Fruit fly (Drosophila melanogaster) Kc167 (cell line): ENCODE measurements around the gene Aps.

ENCODE experiments used
- Myc ChIP-seq: fragments of >200 bp; optimal IDR thresholded peaks from 2 replicates; lab custom pipeline; 2017; ENCODE audit warnings: missing external identifiers
- Sin3A ChIP-seq: fragments of >200 bp; optimal IDR thresholded peaks from 2 replicates; lab custom pipeline; 2018; ENCODE audit warnings: missing external identifiers
- h ChIP-seq: fragments of >200 bp; optimal IDR thresholded peaks from 3 replicates; lab custom pipeline; 2018; ENCODE audit warnings: missing external identifiers
- insv ChIP-seq: fragments of >200 bp; optimal IDR thresholded peaks from 3 replicates; lab custom pipeline; 2018; ENCODE audit warnings: missing external identifiers
- psq ChIP-seq: fragments of >200 bp; optimal IDR thresholded peaks from 2 replicates; lab custom pipeline; 2017; ENCODE audit warnings: missing external identifiers
- ttk ChIP-seq: sonication (Bioruptor generic); optimal IDR thresholded peaks from 2 replicates; lab custom pipeline; 2017; ENCODE audit warnings: missing external identifiers

Aps gene

DNA sequence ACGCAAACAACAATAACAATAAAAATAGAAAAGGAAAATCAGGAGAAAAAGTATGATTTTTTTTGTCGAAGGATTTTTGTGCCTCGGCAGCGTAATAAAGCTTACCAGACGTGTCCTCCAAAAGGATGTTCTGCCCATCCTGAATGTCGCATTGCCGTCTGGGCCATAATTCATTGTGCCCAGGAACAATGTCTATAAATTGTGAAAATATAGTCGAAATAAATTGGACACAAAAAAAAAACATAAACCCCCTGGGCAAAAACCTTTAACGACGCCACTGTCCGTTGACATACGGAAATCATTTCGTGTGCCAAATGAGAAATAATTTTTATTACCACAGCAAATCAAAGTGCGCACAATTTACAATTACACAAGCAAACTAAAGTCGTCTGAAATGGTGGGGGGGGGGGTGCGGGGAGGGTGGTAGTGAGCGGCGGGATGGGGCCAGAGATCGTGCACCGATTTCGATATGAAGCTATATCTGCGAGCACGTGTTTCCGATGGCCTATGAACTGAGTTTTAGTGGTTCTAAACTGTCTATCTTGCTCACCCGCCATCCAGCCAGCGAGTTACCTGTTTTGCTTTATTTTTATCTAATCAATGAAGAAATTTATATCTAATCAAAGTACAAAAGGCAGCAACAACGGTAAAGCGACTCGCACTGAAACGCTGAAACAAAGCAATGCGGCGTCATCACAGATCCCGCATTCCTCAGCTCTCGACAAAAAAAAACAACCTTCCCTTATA, 32.1 kb downstream of the Aps start:
- TF ChIP-seq h (lab: Kevin White, UChicago) (no peak), insv (lab: Kevin White, UChicago) (no peak), psq (no peak), ttk (lab: Kevin White, UChicago) (no peak), Myc (lab: Kevin White, UChicago) (no peak), Sin3A (lab: Kevin White, UChicago) (no peak)

DNA sequence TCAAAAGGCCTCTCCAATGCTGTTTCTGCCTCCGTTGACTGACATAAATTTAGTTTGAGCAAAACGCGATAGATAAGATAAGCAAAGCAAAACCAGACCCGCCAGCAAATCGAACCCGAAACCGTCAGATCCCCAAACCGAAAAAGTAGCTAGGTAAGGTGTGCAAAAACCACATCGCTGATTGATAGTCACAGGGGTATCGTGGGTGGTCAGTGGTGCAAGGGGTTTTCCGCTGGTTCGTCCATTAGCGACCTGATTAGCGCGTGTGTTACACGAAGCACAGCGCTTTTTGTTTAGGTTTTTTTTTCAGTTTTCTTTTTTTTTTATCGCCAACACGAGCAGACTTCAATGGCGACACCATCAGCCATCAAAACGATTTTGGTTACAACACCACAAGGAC, 35.0 kb downstream of the Aps start:
- TF ChIP-seq ttk (lab: Kevin White, UChicago) (no peak), Myc (lab: Kevin White, UChicago) (no peak), h (lab: Kevin White, UChicago) (no peak), insv (lab: Kevin White, UChicago) (no peak), Sin3A (lab: Kevin White, UChicago) (no peak), psq (no peak)

DNA sequence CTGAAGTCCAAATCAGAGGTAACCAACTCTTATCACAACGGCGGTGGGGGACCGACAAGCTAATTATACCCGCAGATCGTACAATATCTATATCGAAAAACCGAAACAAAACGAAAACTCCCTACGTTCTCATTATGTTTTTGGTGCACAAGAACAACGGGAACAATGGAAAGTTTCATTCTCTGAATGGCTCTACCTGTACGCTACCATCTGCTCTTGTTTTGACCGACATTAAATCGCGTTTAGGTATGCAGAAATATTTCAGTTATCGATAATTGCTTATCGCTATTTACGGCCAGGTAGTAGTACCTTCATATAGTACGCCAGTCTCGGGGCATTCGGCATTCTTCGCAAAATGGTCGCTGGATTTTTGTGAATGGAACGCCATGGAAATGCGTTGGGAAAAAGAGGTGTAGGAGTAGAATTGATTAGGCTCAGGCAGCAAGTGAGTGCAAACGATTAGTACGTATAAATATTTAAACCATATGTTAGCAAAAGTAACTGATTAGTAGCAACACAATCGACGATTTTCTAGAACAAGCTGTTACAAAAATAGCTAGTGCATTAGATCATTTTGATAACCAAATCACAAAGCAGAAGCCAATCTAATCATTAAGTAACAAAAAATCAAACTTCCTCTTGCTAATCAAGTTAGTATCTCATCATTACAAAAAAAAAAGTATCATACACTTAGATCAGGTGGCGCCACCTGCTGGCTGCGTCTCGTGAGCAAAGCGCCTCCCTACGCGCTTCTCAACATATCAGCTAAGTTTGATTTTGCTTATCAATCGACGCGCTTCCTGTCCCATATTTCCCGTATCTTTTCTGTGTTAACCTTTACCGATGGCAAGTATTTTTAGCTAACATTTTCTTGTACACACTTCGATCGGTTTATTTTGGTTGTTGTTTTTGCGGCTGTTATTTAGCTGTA, 36.1 kb downstream of the Aps start:
- TF ChIP-seq h (lab: Kevin White, UChicago): no peak
- TF ChIP-seq psq: no peak
- no peak for TF ChIP-seq ttk (lab: Kevin White, UChicago)
- TF ChIP-seq Sin3A (lab: Kevin White, UChicago): no peak
- no peak for TF ChIP-seq Myc (lab: Kevin White, UChicago)
- TF ChIP-seq insv (lab: Kevin White, UChicago): no peak

DNA sequence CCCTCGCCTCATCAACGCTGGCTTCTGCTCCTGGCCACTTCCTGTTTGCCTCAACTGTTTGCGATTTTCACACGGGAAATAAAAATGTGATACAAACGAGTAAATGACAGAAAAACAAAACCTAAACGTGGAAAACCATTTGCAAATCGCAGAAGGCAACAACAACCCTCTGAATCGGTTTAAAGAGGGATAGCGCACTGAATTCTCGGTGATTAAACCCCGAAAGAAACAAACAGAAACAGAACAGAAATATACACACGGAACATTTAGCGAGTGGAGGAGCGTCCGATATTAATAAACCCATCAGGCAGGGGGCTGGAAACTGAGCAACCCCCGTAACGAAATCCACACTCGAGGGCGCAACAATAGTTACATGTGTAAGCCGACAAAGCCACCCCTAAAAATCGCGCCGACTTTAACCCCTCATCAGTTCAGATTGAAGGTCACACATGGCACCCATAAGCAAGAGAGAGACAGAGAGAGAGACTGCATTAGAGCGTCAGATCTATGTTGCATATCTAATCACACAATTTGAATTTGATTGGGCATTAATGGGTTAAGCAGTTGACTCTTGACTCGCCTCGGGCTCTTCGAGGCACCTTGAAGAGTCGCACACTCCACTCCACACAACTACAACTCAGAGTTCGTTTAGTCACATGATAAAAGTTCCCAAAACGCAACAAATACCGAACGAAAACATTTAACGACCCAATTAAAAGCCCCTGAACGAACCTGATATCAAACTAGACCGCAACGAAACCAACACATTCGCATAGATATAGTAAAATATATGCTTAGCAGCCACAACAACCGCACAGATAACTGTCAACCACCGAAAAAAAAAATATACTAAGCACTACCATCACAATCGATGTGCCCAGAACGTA, 37.0 kb downstream of the Aps start:
- TF ChIP-seq h (lab: Kevin White, UChicago) (no peak), psq (no peak), ttk (lab: Kevin White, UChicago) (no peak), Sin3A (lab: Kevin White, UChicago) (no peak), insv (lab: Kevin White, UChicago) (no peak)

DNA sequence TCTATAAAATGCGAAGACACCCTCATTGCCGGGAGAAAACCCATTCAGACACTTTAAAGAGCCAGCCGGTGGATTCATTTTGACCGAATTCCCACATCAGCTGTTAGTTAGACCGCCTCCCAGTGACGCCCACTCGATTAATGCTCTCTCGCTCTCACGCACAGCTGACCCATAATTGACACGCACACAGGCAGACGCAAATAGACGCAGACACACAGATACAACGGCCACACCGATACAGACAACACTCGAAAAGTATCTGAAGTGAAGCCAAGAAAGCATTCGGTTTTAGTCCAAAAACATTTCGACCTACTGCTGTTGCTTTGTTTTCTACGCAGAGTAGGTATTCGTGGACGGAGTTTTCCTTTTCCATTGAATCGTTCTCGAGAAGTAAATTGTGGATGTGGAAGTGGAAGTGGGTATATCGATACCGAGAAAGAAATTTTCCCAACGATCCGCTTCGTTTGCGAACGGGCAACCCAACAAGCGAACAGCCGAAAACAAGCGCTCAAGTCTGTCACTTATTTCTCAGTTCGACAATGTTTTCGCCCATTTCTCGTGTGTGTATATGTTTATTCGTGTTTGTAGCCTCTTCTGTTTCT, 38.8 kb downstream of the Aps start:
- no peak for TF ChIP-seq Myc (lab: Kevin White, UChicago)
- no peak for TF ChIP-seq insv (lab: Kevin White, UChicago)
- TF ChIP-seq h (lab: Kevin White, UChicago): no peak
- no peak for TF ChIP-seq ttk (lab: Kevin White, UChicago)
- TF ChIP-seq psq: no peak
- TF ChIP-seq Sin3A (lab: Kevin White, UChicago): no peak

DNA sequence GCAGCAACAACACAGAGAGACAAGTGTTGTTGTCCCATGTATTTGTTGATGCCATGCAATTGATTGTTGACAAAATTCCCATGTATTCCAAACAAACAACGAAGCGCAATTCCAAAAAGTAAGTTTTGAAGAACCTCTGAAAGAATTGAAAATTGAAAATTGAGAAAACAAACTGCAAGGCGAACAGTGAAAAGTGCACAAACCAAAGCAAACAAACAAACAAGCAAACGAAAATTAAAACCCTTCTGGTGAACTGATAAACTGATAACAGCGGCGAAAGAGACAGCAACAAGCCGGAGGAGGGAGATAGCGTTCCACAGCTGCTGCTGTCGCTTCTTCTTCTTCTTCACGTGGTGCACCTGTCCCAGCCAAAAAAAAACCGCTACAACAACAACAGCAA, 40.4 kb downstream of the Aps start:
- no peak for TF ChIP-seq h (lab: Kevin White, UChicago)
- no peak for TF ChIP-seq insv (lab: Kevin White, UChicago)
- TF ChIP-seq ttk (lab: Kevin White, UChicago): no peak
- no peak for TF ChIP-seq psq

DNA sequence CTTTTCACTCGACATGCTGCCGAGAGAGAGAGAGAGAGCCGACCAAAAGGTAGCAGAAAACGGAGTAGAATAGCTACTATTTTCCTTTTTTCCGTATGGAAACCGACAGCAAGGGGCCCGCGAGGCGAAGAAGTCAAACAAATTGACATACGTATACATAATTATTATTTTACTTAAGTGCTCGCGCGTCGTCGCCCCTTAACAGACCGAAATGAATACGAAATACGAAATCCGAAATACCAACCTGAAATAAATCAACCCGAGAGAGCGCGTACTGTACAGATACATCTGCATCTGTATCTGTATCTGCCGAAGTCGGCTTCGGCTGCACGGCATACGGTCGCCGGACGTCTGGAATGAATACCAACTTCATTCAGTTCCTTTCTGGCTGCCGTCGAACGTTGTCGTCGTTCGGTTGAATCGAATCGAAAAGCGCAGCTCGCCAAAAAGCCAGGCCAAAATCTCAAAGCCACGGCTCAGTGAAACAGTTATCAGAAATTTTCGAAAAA, 41.4 kb downstream of the Aps start:
- TF ChIP-seq Sin3A (lab: Kevin White, UChicago): no peak
- no peak for TF ChIP-seq h (lab: Kevin White, UChicago)
- no peak for TF ChIP-seq ttk (lab: Kevin White, UChicago)

DNA sequence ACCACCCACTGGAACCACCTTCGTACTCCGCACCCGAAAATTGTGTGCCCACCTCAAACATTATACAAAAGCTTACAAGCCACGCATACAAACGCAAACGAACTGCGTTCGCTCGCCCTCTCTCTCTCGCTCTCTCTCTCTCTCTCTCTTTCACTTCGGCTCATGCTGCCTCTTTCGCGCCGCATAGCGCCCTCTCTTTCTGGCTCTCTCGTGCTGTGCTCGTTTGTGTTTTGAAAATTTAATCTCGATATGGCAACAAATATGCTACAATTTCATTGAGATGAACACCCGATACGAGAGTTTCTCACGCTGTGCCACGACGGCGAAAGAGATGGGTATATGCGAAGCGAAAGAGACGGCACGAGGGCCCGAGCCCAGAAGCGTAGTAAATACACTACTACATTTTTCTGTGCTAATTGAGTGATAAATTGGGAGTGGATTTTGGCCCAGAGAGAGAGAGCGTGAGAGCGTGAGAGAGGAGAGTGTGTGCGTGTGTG, 42.3 kb downstream of the Aps start:
- no peak for TF ChIP-seq Sin3A (lab: Kevin White, UChicago)
- no peak for TF ChIP-seq psq
- no peak for TF ChIP-seq h (lab: Kevin White, UChicago)
- TF ChIP-seq insv (lab: Kevin White, UChicago): no peak
- no peak for TF ChIP-seq ttk (lab: Kevin White, UChicago)
- TF ChIP-seq Myc (lab: Kevin White, UChicago): no peak

DNA sequence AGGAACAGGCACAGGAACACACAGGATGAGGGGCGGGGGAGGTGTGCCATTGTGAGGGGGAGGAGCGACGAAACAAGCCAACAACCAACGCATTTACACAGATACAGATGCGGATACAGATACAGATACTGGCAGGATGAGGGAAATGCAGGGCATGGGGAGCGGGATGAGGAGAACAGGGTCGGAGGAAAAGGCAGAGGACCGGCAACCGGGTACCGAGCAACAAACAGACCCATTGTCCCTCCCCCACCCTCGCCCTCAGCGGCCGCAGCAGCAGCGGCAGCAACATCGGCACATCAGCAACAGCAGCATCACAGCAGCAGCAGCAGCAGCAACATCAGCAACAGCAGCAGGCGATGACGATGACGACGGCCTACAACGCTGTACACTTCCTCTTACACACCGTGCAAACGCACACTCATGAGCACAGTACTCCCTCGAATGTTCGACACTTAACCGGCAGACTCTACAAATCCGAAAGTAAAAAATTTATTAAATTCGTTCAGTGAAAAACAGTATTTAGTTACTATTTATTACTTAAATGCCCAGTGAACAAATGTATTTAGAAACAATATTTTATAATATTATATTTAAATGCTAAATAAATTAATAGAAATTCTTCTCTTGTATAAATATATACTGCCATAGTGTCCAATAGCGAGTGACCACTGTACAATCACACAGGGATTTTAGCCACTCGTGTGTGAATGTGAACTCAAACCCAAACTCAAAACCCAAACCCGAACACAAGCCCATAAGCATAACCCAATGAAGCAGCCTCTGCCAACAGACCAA, 43.3 kb downstream of the Aps start:
- no peak for TF ChIP-seq Sin3A (lab: Kevin White, UChicago)
- no peak for TF ChIP-seq h (lab: Kevin White, UChicago)
- no peak for TF ChIP-seq insv (lab: Kevin White, UChicago)
- no peak for TF ChIP-seq ttk (lab: Kevin White, UChicago)
- TF ChIP-seq psq: no peak
- no peak for TF ChIP-seq Myc (lab: Kevin White, UChicago)
